Fruit fly (Drosophila melanogaster): Measurements from ENCODE around the gene Rsod.

DNA sequence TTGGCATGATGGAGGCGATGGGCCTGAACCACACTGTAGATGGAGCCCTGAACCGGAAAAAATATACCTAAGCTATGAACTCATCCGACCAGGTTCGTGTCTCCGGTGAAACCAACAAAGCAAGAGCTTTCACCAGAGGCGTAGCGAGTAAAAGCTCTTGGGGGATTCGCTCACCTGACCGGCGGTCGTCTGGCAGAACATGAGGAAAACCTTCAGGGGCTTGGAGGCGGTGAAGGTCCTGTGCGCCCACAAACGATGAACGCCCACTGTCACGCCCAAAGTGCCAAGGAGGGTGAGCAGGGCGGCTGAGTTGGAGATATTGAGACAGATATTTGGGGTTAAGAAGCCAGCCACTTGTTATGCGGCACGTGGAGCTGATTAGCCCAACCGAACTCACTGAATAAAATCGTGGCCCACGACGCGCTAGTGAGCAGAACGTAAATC lies 24.6 kb upstream of the Rsod start:
- TF ChIP-seq CG2116 (GFP tag; optimal IDR thresholded peaks at IDR 0.05), result peak; percentile 0
- peak; percentile 74 for TF ChIP-seq Hmr (GFP tag; optimal IDR thresholded peaks at IDR 0.05)
- peak; percentile 6 for TF ChIP-seq CG33213 (GFP tag; optimal IDR thresholded peaks at IDR 0.05)
- peak in 1 of 2 experiments; percentile 4 for TF ChIP-seq Hr78 (GFP tag; optimal IDR thresholded peaks at IDR 0.05)
- no peak for TF ChIP-seq CG2129 (GFP tag; IDR thresholded peaks at IDR 0.05; ENCODE audit: partially characterized antibody)
- no peak for TF ChIP-seq Sin3A (optimal IDR thresholded peaks at IDR 0.05)
- TF ChIP-seq ac (GFP tag; optimal IDR thresholded peaks at IDR 0.05), result no peak
- TF ChIP-seq HHEX (GFP tag; optimal IDR thresholded peaks at IDR 0.05), result peak; percentile 14
- TF ChIP-seq da (GFP tag; optimal IDR thresholded peaks at IDR 0.05), result no peak
- no peak for TF ChIP-seq fd96Cb (tag; optimal IDR thresholded peaks at IDR 0.05)

All from whole organism, embryonic.